Worm (Caenorhabditis elegans): Measurements from ENCODE around the gene dnj-2.
"Not testable (repeated sequence)": the region's sequence is repeated elsewhere in the genome, so short reads cannot be mapped to it uniquely, and the experiment has no call there.

DNA sequence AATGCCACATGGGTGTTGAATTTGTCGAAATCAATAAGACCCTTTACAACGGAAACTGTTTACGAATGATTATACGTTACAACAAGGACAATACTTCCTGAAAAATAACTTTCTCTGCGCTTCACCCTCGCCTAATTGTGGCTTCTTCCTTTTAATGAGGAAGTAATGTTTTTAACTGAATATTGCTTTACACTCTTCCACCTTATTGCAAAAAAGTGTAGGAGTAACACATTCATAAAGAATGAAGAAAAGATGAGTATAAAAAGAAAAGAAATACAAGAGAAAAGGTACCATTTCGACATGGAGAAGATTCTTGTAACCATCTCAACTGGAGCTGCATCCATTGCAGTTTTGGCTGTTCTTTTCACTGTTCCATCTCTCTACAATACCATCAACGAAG, 50.7 kb downstream of the dnj-2 start, which contains the start of gene col-126:
- TF ChIP-seq tbx-37 (GFP tag; conservative IDR thresholded peaks at IDR 0.05); ama-1 (optimal IDR thresholded peaks at IDR 0.05); ceh-13 (GFP tag; optimal IDR thresholded peaks at IDR 0.05); pes-1 (GFP tag; IDR thresholded peaks at IDR 0.05); ets-7 (tag; optimal IDR thresholded peaks at IDR 0.05); tra-4 (tag; optimal IDR thresholded peaks at IDR 0.05); hnd-1 (tag; optimal IDR thresholded peaks at IDR 0.05); scrt-1 (GFP tag; IDR thresholded peaks at IDR 0.05); ceh-36 (tag; optimal IDR thresholded peaks at IDR 0.05); hmbx-1 (tag; optimal IDR thresholded peaks at IDR 0.05); tbx-11 (GFP tag; IDR thresholded peaks at IDR 0.05); flt-1 (GFP tag; IDR thresholded peaks at IDR 0.05): not testable (repeated sequence)

All from whole organism, early embryonic.